Fruit fly (Drosophila melanogaster) whole organism, embryonic: ENCODE data around the gene PK2-R2.

ENCODE experiments used
- BtbVII ChIP-seq: fragments of 200-800 bp; sonication (Bioruptor generic); optimal IDR thresholded peaks from 3 replicates; lab custom pipeline; 2017; ENCODE audit warnings: missing biosample characterization, mild to moderate bottlenecking, missing genetic modification characterization
- CG10147 ChIP-seq: fragments of 200-800 bp; sonication (Bioruptor generic); optimal IDR thresholded peaks from 2 replicates; lab custom pipeline; 2019; ENCODE audit warnings: missing biosample characterization, mild to moderate bottlenecking, missing genetic modification characterization, moderate library complexity
- CG1024 ChIP-seq: fragments of 200-800 bp; sonication (Bioruptor generic); IDR thresholded peaks from 2 replicates; pipeline ENCODE4 v1.3.6; 2022; ENCODE audit warnings: missing biosample characterization, missing genetic modification characterization
- CG12219 ChIP-seq: fragments of 200-800 bp; sonication (Bioruptor generic); optimal IDR thresholded peaks from 3 replicates; lab custom pipeline; 2018; ENCODE audit warnings: missing biosample characterization, mild to moderate bottlenecking, missing genetic modification characterization
- CG12744 ChIP-seq: fragments of 200-800 bp; sonication (Bioruptor generic); optimal IDR thresholded peaks from 2 replicates; lab custom pipeline; 2016; ENCODE audit warnings: missing biosample characterization, missing genetic modification characterization
- CG12769 ChIP-seq: fragments of 200-800 bp; sonication (Bioruptor generic); optimal IDR thresholded peaks from 2 replicates; lab custom pipeline; 2019; ENCODE audit warnings: missing biosample characterization, mild to moderate bottlenecking, missing genetic modification characterization, moderate library complexity
- CG13123 ChIP-seq: fragments of 200-800 bp; sonication (Bioruptor generic); optimal IDR thresholded peaks from 2 replicates; lab custom pipeline; 2016; ENCODE audit warnings: missing biosample characterization, missing genetic modification characterization
- CG14860 ChIP-seq: fragments of 200-800 bp; sonication (Bioruptor generic); IDR thresholded peaks from 3 replicates; pipeline ENCODE4 v1.3.6; 2022; ENCODE audit warnings: missing biosample characterization, missing genetic modification characterization; ENCODE audit not compliant: partially characterized antibody
- CG15073 ChIP-seq: fragments of 200-800 bp; sonication (Bioruptor generic); optimal IDR thresholded peaks from 2 replicates; lab custom pipeline; 2016; ENCODE audit warnings: missing biosample characterization, missing genetic modification characterization
- CG15601 ChIP-seq: fragments of 200-800 bp; sonication (Bioruptor generic); optimal IDR thresholded peaks from 3 replicates; lab custom pipeline; 2019; ENCODE audit warnings: missing biosample characterization, mild to moderate bottlenecking, missing genetic modification characterization, moderate library complexity
- CG16815 ChIP-seq: fragments of 200-800 bp; sonication (Bioruptor generic); optimal IDR thresholded peaks from 3 replicates; lab custom pipeline; 2017; ENCODE audit warnings: missing biosample characterization, mild to moderate bottlenecking, missing genetic modification characterization
- CG2678 ChIP-seq: fragments of 200-800 bp; sonication (Bioruptor generic); optimal IDR thresholded peaks from 3 replicates; lab custom pipeline; 2019; ENCODE audit warnings: missing biosample characterization, mild to moderate bottlenecking, missing genetic modification characterization, moderate library complexity
- CG33557 ChIP-seq: fragments of 200-800 bp; sonication (Bioruptor generic); optimal IDR thresholded peaks from 2 replicates; lab custom pipeline; 2019; ENCODE audit warnings: missing biosample characterization, mild to moderate bottlenecking, missing genetic modification characterization, moderate library complexity
- CG3407 ChIP-seq: fragments of 200-800 bp; sonication (Bioruptor generic); optimal IDR thresholded peaks from 2 replicates; lab custom pipeline; 2018; ENCODE audit warnings: missing biosample characterization, mild to moderate bottlenecking, missing genetic modification characterization
- CG34376 ChIP-seq: fragments of 200-800 bp; sonication (Bioruptor generic); optimal IDR thresholded peaks from 2 replicates; lab custom pipeline; 2018; ENCODE audit warnings: missing biosample characterization, mild to moderate bottlenecking, missing genetic modification characterization
- CG42726 ChIP-seq: fragments of 200-800 bp; sonication (Bioruptor generic); IDR thresholded peaks from 2 replicates; pipeline ENCODE4 v1.3.6; 2022; ENCODE audit warnings: missing biosample characterization, missing genetic modification characterization; ENCODE audit not compliant: partially characterized antibody
- CG4282 ChIP-seq: fragments of 200-800 bp; sonication (Bioruptor generic); optimal IDR thresholded peaks from 2 replicates; lab custom pipeline; 2016; ENCODE audit warnings: missing biosample characterization, missing genetic modification characterization
- CG5953 ChIP-seq: fragments of 200-800 bp; sonication (Bioruptor generic); IDR thresholded peaks from 2 replicates; pipeline ENCODE4 v1.3.6; 2022; ENCODE audit warnings: missing biosample characterization, missing genetic modification characterization
- CG6813 ChIP-seq: fragments of 200-800 bp; sonication (Bioruptor generic); optimal IDR thresholded peaks from 2 replicates; lab custom pipeline; 2017; ENCODE audit warnings: missing biosample characterization, missing genetic modification characterization, mild to moderate bottlenecking, moderate library complexity, missing genetic modification reagents
- CG7745 ChIP-seq: fragments of 200-800 bp; sonication (Bioruptor generic); optimal IDR thresholded peaks from 2 replicates; lab custom pipeline; 2018; ENCODE audit warnings: missing biosample characterization, mild to moderate bottlenecking, missing genetic modification characterization, moderate library complexity
- CG8281 ChIP-seq: fragments of 200-800 bp; sonication (Bioruptor generic); optimal IDR thresholded peaks from 2 replicates; lab custom pipeline; 2018; ENCODE audit warnings: missing biosample characterization, mild to moderate bottlenecking, missing genetic modification characterization, moderate library complexity
- CG8924 ChIP-seq: fragments of 200-800 bp; optimal IDR thresholded peaks from 3 replicates; lab custom pipeline; 2019; ENCODE audit warnings: missing biosample characterization, mild to moderate bottlenecking, missing genetic modification characterization, moderate library complexity
- D ChIP-seq, 2 experiments: fragments of 200-800 bp in 1 of 2; fragments of >200 bp in 1 of 2; sonication (Bioruptor generic) in 1 of 2; optimal IDR thresholded peaks; 2 replicates in 1 of 2; 3 replicates in 1 of 2; lab custom pipeline; 2017; ENCODE audit warnings: mild to moderate bottlenecking in 1 of 2, missing biosample characterization in 1 of 2, missing genetic modification characterization in 1 of 2, missing genetic modification reagents in 1 of 2
- Doc2 ChIP-seq: fragments of 200-800 bp; sonication (Bioruptor generic); IDR thresholded peaks from 2 replicates; pipeline ENCODE4 v1.3.6; 2022; ENCODE audit warnings: missing biosample characterization, missing genetic modification characterization
- H15 ChIP-seq: fragments of 200-800 bp; sonication (Bioruptor generic); IDR thresholded peaks from 3 replicates; pipeline ENCODE4 v1.3.6; 2022; ENCODE audit warnings: missing biosample characterization, missing genetic modification characterization
- Hmx ChIP-seq: fragments of 200-800 bp; sonication (Bioruptor generic); optimal IDR thresholded peaks from 2 replicates; lab custom pipeline; 2016; ENCODE audit warnings: missing biosample characterization, missing genetic modification characterization
- Hr78 ChIP-seq, 2 experiments: fragments of 200-800 bp in 1 of 2; fragments of >200 bp in 1 of 2; sonication (Bioruptor generic) in 1 of 2; optimal IDR thresholded peaks; 2 replicates each; lab custom pipeline; 2017 to 2019; ENCODE audit warnings: missing biosample characterization in 2 of 2, missing genetic modification characterization in 2 of 2, mild to moderate bottlenecking in 1 of 2, moderate library complexity in 1 of 2
- Lhr ChIP-seq: fragments of 200-800 bp; sonication (Bioruptor generic); optimal IDR thresholded peaks from 3 replicates; lab custom pipeline; 2017; ENCODE audit warnings: mild to moderate bottlenecking, missing biosample characterization, missing genetic modification reagents, missing genetic modification characterization
- Myb ChIP-seq: fragments of 200-800 bp; sonication (Bioruptor generic); optimal IDR thresholded peaks from 2 replicates; lab custom pipeline; 2016; ENCODE audit warnings: missing biosample characterization, missing genetic modification characterization
- Scr ChIP-seq: fragments of 200-800 bp; sonication (Bioruptor generic); IDR thresholded peaks from 2 replicates; pipeline ENCODE4 v1.3.6; 2022; ENCODE audit warnings: missing biosample characterization, missing genetic modification characterization; ENCODE audit not compliant: partially characterized antibody
- az2 ChIP-seq: fragments of 200-800 bp; sonication (Bioruptor generic); optimal IDR thresholded peaks from 3 replicates; lab custom pipeline; 2016; ENCODE audit warnings: missing biosample characterization, missing genetic modification characterization
- cas ChIP-seq: fragments of 200-800 bp; sonication (Bioruptor generic); IDR thresholded peaks from 2 replicates; pipeline ENCODE4 v1.3.6; 2022; ENCODE audit warnings: missing biosample characterization, missing genetic modification characterization
- croc ChIP-seq: fragments of 200-800 bp; sonication (Bioruptor generic); conservative IDR thresholded peaks from 3 replicates; pipeline ENCODE4 v1.3.6; 2022; ENCODE audit warnings: missing biosample characterization, missing genetic modification characterization
- dmrt99B ChIP-seq: fragments of 200-800 bp; sonication (Bioruptor generic); optimal IDR thresholded peaks from 2 replicates; lab custom pipeline; 2018; ENCODE audit warnings: missing biosample characterization, mild to moderate bottlenecking, missing genetic modification characterization, moderate library complexity
- dpn ChIP-seq, 2 experiments: fragments of 200-800 bp; sonication (Bioruptor generic); optimal IDR thresholded peaks; 3 replicates each; lab custom pipeline; 2016; ENCODE audit warnings: missing biosample characterization in 2 of 2, missing genetic modification characterization in 2 of 2
- eyg ChIP-seq: fragments of 200-800 bp; sonication (Bioruptor generic); optimal IDR thresholded peaks from 3 replicates; lab custom pipeline; 2016; ENCODE audit warnings: missing biosample characterization, missing genetic modification characterization
- mirr ChIP-seq: fragments of 200-800 bp; sonication (Bioruptor generic); optimal IDR thresholded peaks from 3 replicates; lab custom pipeline; 2018; ENCODE audit warnings: missing biosample characterization, mild to moderate bottlenecking, missing genetic modification characterization
- mld ChIP-seq: fragments of 200-800 bp; sonication (Bioruptor generic); IDR thresholded peaks from 3 replicates; pipeline ENCODE4 v1.3.6; 2022; ENCODE audit warnings: missing biosample characterization, missing genetic modification characterization; ENCODE audit not compliant: partially characterized antibody
- nerfin-2 ChIP-seq: fragments of 200-800 bp; sonication (Bioruptor generic); IDR thresholded peaks from 2 replicates; pipeline ENCODE4 v1.3.6; 2022; ENCODE audit warnings: missing biosample characterization, missing genetic modification characterization; ENCODE audit not compliant: partially characterized antibody
- nom ChIP-seq: fragments of 200-800 bp; sonication (Bioruptor generic); optimal IDR thresholded peaks from 2 replicates; lab custom pipeline; 2017; ENCODE audit warnings: missing biosample characterization, missing genetic modification characterization, mild to moderate bottlenecking, moderate library complexity, missing genetic modification reagents
- oc ChIP-seq: fragments of 200-800 bp; sonication (Bioruptor generic); optimal IDR thresholded peaks from 2 replicates; lab custom pipeline; 2018; ENCODE audit warnings: missing biosample characterization, mild to moderate bottlenecking, missing genetic modification characterization, moderate library complexity
- sim ChIP-seq: fragments of 200-800 bp; sonication (Bioruptor generic); IDR thresholded peaks from 2 replicates; pipeline ENCODE4 v1.3.6; 2022; ENCODE audit warnings: missing biosample characterization, missing genetic modification characterization
- sug ChIP-seq: fragments of 200-800 bp; optimal IDR thresholded peaks from 2 replicates; lab custom pipeline; 2019; ENCODE audit warnings: missing biosample characterization, mild to moderate bottlenecking, missing genetic modification characterization, moderate library complexity
- trem ChIP-seq: fragments of 200-800 bp; optimal IDR thresholded peaks from 3 replicates; lab custom pipeline; 2019; ENCODE audit warnings: missing biosample characterization, mild to moderate bottlenecking, missing genetic modification characterization, moderate library complexity
- twi ChIP-seq: fragments of 200-800 bp; optimal IDR thresholded peaks from 2 replicates; lab custom pipeline; 2019; ENCODE audit warnings: missing biosample characterization, mild to moderate bottlenecking, missing genetic modification characterization, moderate library complexity
- vfl ChIP-seq: fragments of 200-800 bp; sonication (Bioruptor generic); optimal IDR thresholded peaks from 2 replicates; lab custom pipeline; 2016; ENCODE audit warnings: missing biosample characterization, missing genetic modification characterization

The PK2-R2 gene

dm6 chr3R:13365665-13366414 is 31.9 kb upstream of the PK2-R2 start (continued):
- no peak for TF ChIP-seq Hmx (GFP tag; lab: Kevin White, UChicago)
- no peak for TF ChIP-seq CG1024
- no peak for TF ChIP-seq CG10147
- TF ChIP-seq az2, result no peak
- TF ChIP-seq Lhr (GFP tag; lab: Kevin White, UChicago), result no peak
- no peak for TF ChIP-seq Scr (GFP tag; lab: Robert Waterston, UW)
- TF ChIP-seq dpn (GFP tag; optimal IDR thresholded peaks at IDR 0.05; lab: Kevin White, UChicago), result no peak
- TF ChIP-seq CG14860, result no peak
- TF ChIP-seq CG7745, result no peak
- TF ChIP-seq sug (tag; lab: Kevin White, UChicago), result peak; percentile 52
- no peak for TF ChIP-seq CG8281
- TF ChIP-seq CG4282, result no peak
- peak in 1 of 2 experiments; percentile 29 for TF ChIP-seq Hr78 (GFP tag; optimal IDR thresholded peaks at IDR 0.05; lab: Kevin White, UChicago)
- peak; percentile 30 for TF ChIP-seq BtbVII (GFP tag; lab: Kevin White, UChicago)
- peak; percentile 41 for TF ChIP-seq CG34376 (GFP tag; lab: Kevin White, UChicago)
- TF ChIP-seq CG8924 (tag; lab: Kevin White, UChicago), result no peak
- peak; percentile 82 for TF ChIP-seq mirr (GFP tag; lab: Kevin White, UChicago)
- no peak for TF ChIP-seq CG13123 (GFP tag; lab: Kevin White, UChicago)
- no peak for TF ChIP-seq CG15601
- no peak for TF ChIP-seq CG5953 (GFP tag; lab: Robert Waterston, UW)
- TF ChIP-seq H15 (GFP tag; lab: Robert Waterston, UW), result no peak
- TF ChIP-seq mld (GFP tag; lab: Robert Waterston, UW), result no peak
- TF ChIP-seq trem, result no peak
- TF ChIP-seq dmrt99B (tag; lab: Kevin White, UChicago), result peak; percentile 13
- TF ChIP-seq CG15073 (GFP tag; lab: Kevin White, UChicago), result no peak
- no peak for TF ChIP-seq CG6813 (GFP tag; lab: Kevin White, UChicago)
- TF ChIP-seq CG12769 (tag; lab: Kevin White, UChicago), result peak; percentile 74
- no peak for TF ChIP-seq cas (GFP tag; lab: Robert Waterston, UW)
- TF ChIP-seq D (optimal IDR thresholded peaks at IDR 0.05; lab: Kevin White, UChicago), result no peak
- TF ChIP-seq D (GFP tag; optimal IDR thresholded peaks at IDR 0.05; lab: Kevin White, UChicago), result no peak
- TF ChIP-seq vfl (GFP tag; lab: Kevin White, UChicago), result no peak
- no peak for TF ChIP-seq nerfin-2 (GFP tag; lab: Robert Waterston, UW)
- TF ChIP-seq twi, result peak; percentile 80
- TF ChIP-seq oc (tag; lab: Kevin White, UChicago), result no peak
- no peak for TF ChIP-seq sim (GFP tag; lab: Robert Waterston, UW)

dm6 chr3R:13364175-13365174 is 30.5 kb upstream of the PK2-R2 start, which contains the start of gene Dic1:
Dic1 (plus strand) TSS chr3R:13364938.
- TF ChIP-seq CG16815 (GFP tag; lab: Kevin White, UChicago), result peak; percentile 93
- peak; percentile 76 for TF ChIP-seq Myb (GFP tag; lab: Kevin White, UChicago)
- no peak for TF ChIP-seq nerfin-2 (GFP tag; lab: Robert Waterston, UW)
- TF ChIP-seq Doc2 (GFP tag; lab: Robert Waterston, UW), result 0 out of 2 replicates have a peak, but pooled peaks have one; percentile 37
- TF ChIP-seq CG12744 (GFP tag; lab: Kevin White, UChicago), result peak; percentile 86
- peak; percentile 71 for TF ChIP-seq eyg
- TF ChIP-seq croc (GFP tag; lab: Robert Waterston, UW), result peak; percentile 79
- peak; percentile 51; the same call in 1 of the 2 replicates for TF ChIP-seq CG42726 (GFP tag; lab: Robert Waterston, UW)
- peak; percentile 99 for TF ChIP-seq CG2678 (tag; lab: Kevin White, UChicago)
- TF ChIP-seq CG3407 (GFP tag; lab: Kevin White, UChicago), result peak; percentile 93
- TF ChIP-seq nom (GFP tag; lab: Kevin White, UChicago), result peak; percentile 87
- TF ChIP-seq CG33557, result peak; percentile 90
- peak; percentile 91 for TF ChIP-seq CG34376 (GFP tag; lab: Kevin White, UChicago)
- peak; percentile 84 for TF ChIP-seq CG12219 (GFP tag; lab: Kevin White, UChicago)
